Worm (Caenorhabditis elegans) whole organism, early embryonic: ENCODE data around the gene R11.3.
A peak's percentile ranks its signal among the peaks of the same experiment; 100 is the strongest.
"Not testable (repeated sequence)": the region's sequence is repeated elsewhere in the genome, so short reads cannot be mapped to it uniquely, and the experiment has no call there.

Experiments used
- B0310.2 ChIP-seq: sonication (generic microtip); optimal IDR thresholded peaks from 2 replicates; lab custom pipeline; 2016; ENCODE audit warnings: mild to moderate bottlenecking, missing genetic modification characterization, missing compliant biosample characterization
- F13C5.2 ChIP-seq: sonication (generic microtip); optimal IDR thresholded peaks from 2 replicates; lab custom pipeline; 2017; ENCODE audit warnings: mild to moderate bottlenecking, missing genetic modification characterization, inconsistent platforms, missing compliant biosample characterization
- aly-1 ChIP-seq: sonication (generic microtip); optimal IDR thresholded peaks from 2 replicates; lab custom pipeline; 2016; ENCODE audit warnings: missing genetic modification characterization, missing compliant biosample characterization
- ama-1 ChIP-seq: fragments of 150-350 bp; optimal IDR thresholded peaks from 2 replicates; lab custom pipeline; 2014
- ceh-13 ChIP-seq: fragments of 200-800 bp; sonication (Bioruptor generic); optimal IDR thresholded peaks from 2 replicates; lab custom pipeline; 2018; ENCODE audit warnings: mild to moderate bottlenecking, missing genetic modification characterization, missing compliant biosample characterization
- ceh-36 ChIP-seq: sonication (generic microtip); optimal IDR thresholded peaks from 2 replicates; lab custom pipeline; 2016; ENCODE audit warnings: missing genetic modification characterization, inconsistent platforms, missing compliant biosample characterization
- ets-7 ChIP-seq: sonication (generic microtip); optimal IDR thresholded peaks from 2 replicates; lab custom pipeline; 2016; ENCODE audit warnings: missing genotype, missing genetic modification characterization, missing compliant biosample characterization
- flt-1 ChIP-seq: fragments of 200-800 bp; sonication (Bioruptor generic); IDR thresholded peaks from 2 replicates; pipeline ENCODE4 v1.3.6; 2022; ENCODE audit warnings: missing genetic modification characterization, missing compliant biosample characterization
- hmbx-1 ChIP-seq: sonication (generic microtip); optimal IDR thresholded peaks from 2 replicates; lab custom pipeline; 2016; ENCODE audit warnings: mild to moderate bottlenecking, missing genetic modification characterization, missing compliant biosample characterization
- hmg-4 ChIP-seq: fragments of 200-800 bp; sonication (Bioruptor generic); optimal IDR thresholded peaks from 2 replicates; lab custom pipeline; 2018; ENCODE audit warnings: mild to moderate bottlenecking, missing genetic modification characterization, missing compliant biosample characterization
- hnd-1 ChIP-seq: sonication (generic microtip); optimal IDR thresholded peaks from 2 replicates; lab custom pipeline; 2016; ENCODE audit warnings: missing genetic modification characterization, missing compliant biosample characterization
- pes-1 ChIP-seq: fragments of 200-800 bp; sonication (Bioruptor generic); IDR thresholded peaks from 2 replicates; pipeline ENCODE4 v1.3.6; 2022; ENCODE audit warnings: missing genetic modification reagents, missing genetic modification characterization, missing compliant biosample characterization
- scrt-1 ChIP-seq: fragments of 200-800 bp; sonication (Bioruptor generic); IDR thresholded peaks from 2 replicates; pipeline ENCODE4 v1.3.6; 2022; ENCODE audit warnings: missing genetic modification characterization, missing compliant biosample characterization
- sea-1 ChIP-seq: fragments of 200-800 bp; sonication (Bioruptor generic); conservative IDR thresholded peaks from 2 replicates; pipeline ENCODE4 v1.3.6; 2022; ENCODE audit warnings: missing genetic modification characterization, missing compliant biosample characterization
- tbx-11 ChIP-seq: fragments of 200-800 bp; sonication (Bioruptor generic); IDR thresholded peaks from 2 replicates; pipeline ENCODE4 v1.3.6; 2022; ENCODE audit warnings: missing genetic modification characterization, missing compliant biosample characterization
- tbx-37 ChIP-seq: fragments of 200-800 bp; sonication (Bioruptor generic); conservative IDR thresholded peaks from 2 replicates; pipeline ENCODE4 v1.3.6; 2022; ENCODE audit warnings: missing genetic modification reagents, missing genetic modification characterization, missing compliant biosample characterization
- tra-4 ChIP-seq: sonication (generic microtip); optimal IDR thresholded peaks from 2 replicates; lab custom pipeline; 2017; ENCODE audit warnings: missing genetic modification characterization, missing compliant biosample characterization

Gene R11.3

ce11 chrX:16199200-16199764 is at the start of gene R11.3:
Gene R11.3 (minus strand): TSS chrX:16199250.
- TF ChIP-seq ceh-36 (tag; lab: Kevin White, UChicago), result peak; percentile 93
- no peak for TF ChIP-seq pes-1 (GFP tag; lab: Robert Waterston, UW)

- TF ChIP-seq tra-4 (no peak), tbx-11 (GFP tag; lab: Robert Waterston, UW) (no peak), F13C5.2 (tag; lab: Kevin White, UChicago) (no peak), aly-1 (tag; lab: Kevin White, UChicago) (no peak), pes-1 (GFP tag; lab: Robert Waterston, UW) (no peak), hmbx-1 (no peak), hmg-4 (GFP tag; lab: Kevin White, UChicago) (no peak), tbx-37 (GFP tag; lab: Robert Waterston, UW) (no peak), flt-1 (no peak), sea-1 (GFP tag; lab: Robert Waterston, UW) (no peak), ceh-36 (tag; lab: Kevin White, UChicago) (no peak), ceh-13 (GFP tag; lab: Kevin White, UChicago) (no peak), scrt-1 (GFP tag; lab: Robert Waterston, UW) (no peak), B0310.2 (no peak)
Observed at ce11 chrX:16244764-16245244, 45.8 kb upstream of the R11.3 start, which contains the start of gene W10G6.1. Gene W10G6.1 (plus strand): TSS chrX:16245194.

DNA sequence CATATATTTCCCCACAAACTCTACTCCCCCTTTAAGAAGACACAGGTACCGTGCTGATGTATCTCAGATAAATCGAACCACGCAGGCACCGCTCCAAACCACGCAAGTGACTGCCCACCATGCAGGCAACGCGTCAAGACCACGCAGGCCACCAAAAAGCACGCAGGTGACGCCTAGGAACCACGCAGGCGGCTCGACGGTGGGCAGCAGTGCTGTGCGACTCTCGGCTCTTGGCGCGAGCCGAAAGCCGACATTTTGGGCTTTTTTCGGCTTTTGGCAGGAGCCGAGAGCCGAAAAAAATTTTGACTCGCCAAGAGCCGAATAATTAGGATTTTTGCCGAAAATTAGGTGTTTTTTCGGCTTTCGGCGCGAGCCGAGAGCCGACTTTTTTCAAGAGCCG is 44.1 kb upstream of the R11.3 start:
- no peak for TF ChIP-seq ceh-13 (GFP tag; lab: Kevin White, UChicago)
- TF ChIP-seq tra-4, result no peak
- no peak for TF ChIP-seq hnd-1
- no peak for TF ChIP-seq ama-1
- TF ChIP-seq flt-1, result no peak
- no peak for TF ChIP-seq ceh-36 (tag; lab: Kevin White, UChicago)
- no peak for TF ChIP-seq hmg-4 (GFP tag; lab: Kevin White, UChicago)
- TF ChIP-seq B0310.2, result no peak
- no peak for TF ChIP-seq tbx-11 (GFP tag; lab: Robert Waterston, UW)
- no peak for TF ChIP-seq sea-1 (GFP tag; lab: Robert Waterston, UW)
- no peak for TF ChIP-seq scrt-1 (GFP tag; lab: Robert Waterston, UW)
- TF ChIP-seq F13C5.2 (tag; lab: Kevin White, UChicago), result no peak
- TF ChIP-seq ets-7 (tag; lab: Kevin White, UChicago), result no peak
- TF ChIP-seq hmbx-1, result no peak
- no peak for TF ChIP-seq pes-1 (GFP tag; lab: Robert Waterston, UW)
- no peak for TF ChIP-seq tbx-37 (GFP tag; lab: Robert Waterston, UW)
- TF ChIP-seq aly-1 (tag; lab: Kevin White, UChicago), result no peak

- TF ChIP-seq hnd-1, result no peak
- TF ChIP-seq B0310.2, result no peak
- TF ChIP-seq ceh-36 (tag; lab: Kevin White, UChicago), result no peak
- TF ChIP-seq tbx-37 (GFP tag; lab: Robert Waterston, UW), result no peak
- TF ChIP-seq ama-1, result no peak
- no peak for TF ChIP-seq ets-7 (tag; lab: Kevin White, UChicago)
- TF ChIP-seq pes-1 (GFP tag; lab: Robert Waterston, UW), result no peak
- no peak for TF ChIP-seq sea-1 (GFP tag; lab: Robert Waterston, UW)
- TF ChIP-seq tra-4, result no peak
- TF ChIP-seq tbx-11 (GFP tag; lab: Robert Waterston, UW), result no peak
- no peak for TF ChIP-seq ceh-13 (GFP tag; lab: Kevin White, UChicago)
- TF ChIP-seq hmbx-1, result no peak
Observed at ce11 chrX:16240626-16241025, 41.6 kb upstream of the R11.3 start.

- TF ChIP-seq F13C5.2 (tag; lab: Kevin White, UChicago) (no peak), hmg-4 (GFP tag; lab: Kevin White, UChicago) (no peak), ceh-13 (GFP tag; lab: Kevin White, UChicago) (no peak), hnd-1 (no peak), aly-1 (tag; lab: Kevin White, UChicago) (no peak), tbx-11 (GFP tag; lab: Robert Waterston, UW) (no peak), tbx-37 (GFP tag; lab: Robert Waterston, UW) (no peak), tra-4 (no peak), ceh-36 (tag; lab: Kevin White, UChicago) (no peak), hmbx-1 (no peak), ama-1 (no peak), B0310.2 (no peak), ets-7 (tag; lab: Kevin White, UChicago) (no peak), sea-1 (GFP tag; lab: Robert Waterston, UW) (no peak), pes-1 (GFP tag; lab: Robert Waterston, UW) (no peak), scrt-1 (GFP tag; lab: Robert Waterston, UW) (no peak), flt-1 (no peak)
Observed at ce11 chrX:16228622-16229021, 29.6 kb upstream of the R11.3 start, which contains the start of gene F23A7.5. Gene F23A7.5 (plus strand): TSS chrX:16228922.

ce11 chrX:16219710-16220109 is 20.7 kb upstream of the R11.3 start, which contains the start of gene F23A7.3:
Gene F23A7.3 (plus strand): TSS chrX:16220010.
- TF ChIP-seq ceh-36 (tag; lab: Kevin White, UChicago); hmg-4 (GFP tag; lab: Kevin White, UChicago); pes-1 (GFP tag; lab: Robert Waterston, UW): not testable (repeated sequence)

- TF ChIP-seq ets-7 (tag; lab: Kevin White, UChicago) (no peak), tra-4 (no peak), scrt-1 (GFP tag; lab: Robert Waterston, UW) (no peak), ceh-36 (tag; lab: Kevin White, UChicago) (no peak), flt-1 (no peak), sea-1 (GFP tag; lab: Robert Waterston, UW) (no peak), B0310.2 (no peak), tbx-37 (GFP tag; lab: Robert Waterston, UW) (no peak), tbx-11 (GFP tag; lab: Robert Waterston, UW) (no peak), hmbx-1 (no peak), F13C5.2 (tag; lab: Kevin White, UChicago) (no peak), hmg-4 (GFP tag; lab: Kevin White, UChicago) (no peak), aly-1 (tag; lab: Kevin White, UChicago) (no peak), hnd-1 (no peak), ceh-13 (GFP tag; lab: Kevin White, UChicago) (no peak), pes-1 (GFP tag; lab: Robert Waterston, UW) (no peak), ama-1 (no peak)
Observed at ce11 chrX:16218306-16218705, 19.3 kb upstream of the R11.3 start.
